Worm (Caenorhabditis elegans) whole organism, L3 larva: ENCODE results near the gene npr-42.

Source experiments
- ceh-16 ChIP-seq: sonication (generic microtip); optimal IDR thresholded peaks from 2 replicates; lab custom pipeline; 2017; ENCODE audit warnings: missing biosample characterization, missing genetic modification characterization
- ceh-82 ChIP-seq: fragments of 150-350 bp; optimal IDR thresholded peaks from 2 replicates; lab custom pipeline; 2014; ENCODE audit warnings: missing biosample characterization, missing genetic modification characterization
- egl-27 ChIP-seq: sonication (generic microtip); optimal IDR thresholded peaks from 4 replicates; lab custom pipeline; 2017; ENCODE audit warnings: missing biosample characterization, missing genetic modification reagents, missing genetic modification characterization
- elt-3 ChIP-seq, 3 experiments: fragments of 150-350 bp in 1 of 3; sonication (generic microtip) in 2 of 3; optimal IDR thresholded peaks; 2 replicates in 2 of 3; 4 replicates in 1 of 3; lab custom pipeline; 2014 to 2017; ENCODE audit warnings: missing biosample characterization in 3 of 3, missing genetic modification characterization in 3 of 3
- hmg-11 ChIP-seq: sonication (generic microtip); optimal IDR thresholded peaks from 2 replicates; lab custom pipeline; 2016; ENCODE audit warnings: missing genetic modification characterization, missing compliant biosample characterization
- jun-1 ChIP-seq: fragments of 150-350 bp; optimal IDR thresholded peaks from 2 replicates; lab custom pipeline; 2014; ENCODE audit warnings: missing biosample characterization, missing genetic modification reagents, missing genetic modification characterization
- nfya-1 ChIP-seq: sonication (generic microtip); optimal IDR thresholded peaks from 2 replicates; lab custom pipeline; 2017; ENCODE audit warnings: missing genetic modification characterization, mild to moderate bottlenecking, missing compliant biosample characterization, antibody characterized with exemption, moderate library complexity; ENCODE audit not compliant: insufficient read depth
- nhr-12 ChIP-seq: fragments of 150-350 bp; optimal IDR thresholded peaks from 2 replicates; lab custom pipeline; 2014; ENCODE audit warnings: missing biosample characterization, missing genetic modification characterization
- nhr-237 ChIP-seq: fragments of 150-350 bp; optimal IDR thresholded peaks from 2 replicates; lab custom pipeline; 2014; ENCODE audit warnings: missing biosample characterization, missing genetic modification characterization
- nhr-28 ChIP-seq: fragments of 150-350 bp; optimal IDR thresholded peaks from 2 replicates; lab custom pipeline; 2014; ENCODE audit warnings: missing biosample characterization, missing genetic modification characterization
- nhr-77 ChIP-seq: fragments of 150-350 bp; optimal IDR thresholded peaks from 2 replicates; lab custom pipeline; 2014; ENCODE audit warnings: missing biosample characterization, missing genetic modification characterization
- tbx-2 ChIP-seq: sonication (generic microtip); optimal IDR thresholded peaks from 2 replicates; lab custom pipeline; 2016; ENCODE audit warnings: mild to moderate bottlenecking, missing genetic modification characterization, missing compliant biosample characterization
- unc-62 ChIP-seq: fragments of 150-350 bp; sonication (generic microtip); optimal IDR thresholded peaks from 4 replicates; lab custom pipeline; 2014; ENCODE audit warnings: missing biosample characterization, missing genetic modification reagents, missing genetic modification characterization

- TF ChIP-seq nhr-77 (tag; lab: Kevin White, UChicago) = no peak
- no peak for TF ChIP-seq tbx-2 (tag; lab: Kevin White, UChicago)
- no peak for TF ChIP-seq nhr-237 (tag; lab: Kevin White, UChicago)
- no peak for TF ChIP-seq nhr-28
- no peak for TF ChIP-seq jun-1
- no peak for TF ChIP-seq elt-3 (tag; optimal IDR thresholded peaks at IDR 0.05; lab: Kevin White, UChicago)
- TF ChIP-seq ceh-16 (tag; lab: Kevin White, UChicago) = no peak
- TF ChIP-seq hmg-11 (tag; lab: Kevin White, UChicago) = no peak
- TF ChIP-seq nfya-1 (tag; lab: Kevin White, UChicago) = no peak
- TF ChIP-seq ceh-82 (tag; lab: Kevin White, UChicago) = no peak
- TF ChIP-seq nhr-12 (tag; lab: Kevin White, UChicago) = no peak
- TF ChIP-seq unc-62 (GFP tag; lab: Kevin White, UChicago) = no peak
- TF ChIP-seq egl-27 (tag; lab: Kevin White, UChicago) = no peak
Observed at ce11 chrII:4291799-4292198, 15.8 kb downstream of the npr-42 start.
